Fruit fly (Drosophila melanogaster) whole organism, embryonic: ENCODE data around the gene CG4653.

ENCODE experiments used
- Atf3 ChIP-seq: fragments of 200-800 bp; sonication (Bioruptor generic); optimal IDR thresholded peaks from 3 replicates; lab custom pipeline; 2016; ENCODE audit warnings: missing biosample characterization, missing genetic modification characterization
- CG10209 ChIP-seq: fragments of 200-800 bp; sonication (Bioruptor generic); optimal IDR thresholded peaks from 3 replicates; lab custom pipeline; 2017; ENCODE audit warnings: missing biosample characterization, mild to moderate bottlenecking, missing genetic modification characterization, missing genetic modification reagents
- CG10565 ChIP-seq: fragments of 200-800 bp; sonication (Bioruptor generic); optimal IDR thresholded peaks from 3 replicates; lab custom pipeline; 2016; ENCODE audit warnings: missing biosample characterization, mild to moderate bottlenecking, missing genetic modification characterization
- CG11085 ChIP-seq: fragments of 200-800 bp; sonication (Bioruptor generic); IDR thresholded peaks from 2 replicates; pipeline ENCODE4 v1.3.6; 2022; ENCODE audit warnings: missing biosample characterization, missing genetic modification characterization
- CG11695 ChIP-seq: fragments of 200-800 bp; sonication (Bioruptor generic); IDR thresholded peaks from 3 replicates; pipeline ENCODE4 v1.3.6; 2022; ENCODE audit warnings: missing biosample characterization, missing genetic modification characterization
- CG12071 ChIP-seq: fragments of 200-800 bp; sonication (Bioruptor generic); optimal IDR thresholded peaks from 3 replicates; lab custom pipeline; 2018; ENCODE audit warnings: missing biosample characterization, mild to moderate bottlenecking, missing genetic modification characterization
- CG1233 ChIP-seq: fragments of 200-800 bp; sonication (Bioruptor generic); optimal IDR thresholded peaks from 4 replicates; lab custom pipeline; 2018; ENCODE audit warnings: missing biosample characterization, mild to moderate bottlenecking, missing genetic modification characterization
- CG12769 ChIP-seq: fragments of 200-800 bp; sonication (Bioruptor generic); optimal IDR thresholded peaks from 2 replicates; lab custom pipeline; 2019; ENCODE audit warnings: missing biosample characterization, mild to moderate bottlenecking, missing genetic modification characterization, moderate library complexity
- CG13296 ChIP-seq: fragments of 200-800 bp; sonication (Bioruptor generic); optimal IDR thresholded peaks from 3 replicates; lab custom pipeline; 2018; ENCODE audit warnings: missing biosample characterization, mild to moderate bottlenecking, missing genetic modification characterization
- CG14014 ChIP-seq: fragments of 200-800 bp; sonication (Bioruptor generic); IDR thresholded peaks from 2 replicates; pipeline ENCODE4 v1.3.6; 2022; ENCODE audit warnings: missing biosample characterization, missing genetic modification characterization
- CG15073 ChIP-seq: fragments of 200-800 bp; sonication (Bioruptor generic); optimal IDR thresholded peaks from 2 replicates; lab custom pipeline; 2016; ENCODE audit warnings: missing biosample characterization, missing genetic modification characterization
- CG15269 ChIP-seq: fragments of 200-800 bp; sonication (Bioruptor generic); optimal IDR thresholded peaks from 2 replicates; lab custom pipeline; 2018; ENCODE audit warnings: missing biosample characterization, mild to moderate bottlenecking, missing genetic modification characterization, moderate library complexity
- CG17328 ChIP-seq: fragments of 200-800 bp; sonication (Bioruptor generic); IDR thresholded peaks from 2 replicates; pipeline ENCODE4 v1.3.6; 2022; ENCODE audit warnings: missing biosample characterization, missing genetic modification characterization
- CG2889 ChIP-seq: fragments of 200-800 bp; sonication (Bioruptor generic); IDR thresholded peaks from 3 replicates; pipeline ENCODE4 v1.3.6; 2022; ENCODE audit warnings: missing biosample characterization, missing genetic modification characterization
- CG30403 ChIP-seq: fragments of 200-800 bp; sonication (Bioruptor generic); optimal IDR thresholded peaks from 3 replicates; lab custom pipeline; 2016; ENCODE audit warnings: missing biosample characterization, missing genetic modification characterization
- CG34376 ChIP-seq: fragments of 200-800 bp; sonication (Bioruptor generic); optimal IDR thresholded peaks from 2 replicates; lab custom pipeline; 2018; ENCODE audit warnings: missing biosample characterization, mild to moderate bottlenecking, missing genetic modification characterization
- CG4730 ChIP-seq: fragments of 200-800 bp; sonication (Bioruptor generic); IDR thresholded peaks from 2 replicates; pipeline ENCODE4 v1.3.6; 2022; ENCODE audit warnings: missing biosample characterization, missing genetic modification characterization
- CG6175 ChIP-seq: fragments of 200-800 bp; sonication (Bioruptor generic); IDR thresholded peaks from 3 replicates; pipeline ENCODE4 v1.3.6; 2022; ENCODE audit warnings: missing biosample characterization, missing genetic modification characterization
- CG7928 ChIP-seq: fragments of 200-800 bp; sonication (Bioruptor generic); optimal IDR thresholded peaks from 2 replicates; lab custom pipeline; 2017; ENCODE audit warnings: missing biosample characterization, mild to moderate bottlenecking, missing genetic modification characterization
- Camta ChIP-seq: fragments of 200-800 bp; sonication (Bioruptor generic); optimal IDR thresholded peaks from 2 replicates; lab custom pipeline; 2016; ENCODE audit warnings: missing biosample characterization, missing genetic modification characterization
- Dp ChIP-seq: fragments of 200-800 bp; sonication (Bioruptor generic); optimal IDR thresholded peaks from 2 replicates; lab custom pipeline; 2018; ENCODE audit warnings: missing biosample characterization, mild to moderate bottlenecking, missing genetic modification characterization, moderate library complexity
- E2f1 ChIP-seq: fragments of 200-800 bp; sonication (Bioruptor generic); IDR thresholded peaks from 2 replicates; pipeline ENCODE4 v1.3.6; 2022; ENCODE audit warnings: missing biosample characterization, missing genetic modification characterization
- Fer2 ChIP-seq: fragments of 200-800 bp; sonication (Bioruptor generic); optimal IDR thresholded peaks from 2 replicates; lab custom pipeline; 2018; ENCODE audit warnings: missing biosample characterization, mild to moderate bottlenecking, missing genetic modification characterization, moderate library complexity
- HLH4C ChIP-seq: fragments of 200-800 bp; sonication (Bioruptor generic); IDR thresholded peaks from 3 replicates; pipeline ENCODE4 v1.3.6; 2022; ENCODE audit warnings: missing biosample characterization, missing genetic modification characterization; ENCODE audit not compliant: partially characterized antibody
- Hr3 ChIP-seq: fragments of 200-800 bp; sonication (Bioruptor generic); optimal IDR thresholded peaks from 3 replicates; lab custom pipeline; 2016; ENCODE audit warnings: missing biosample characterization, missing genetic modification characterization
- Hr39 ChIP-seq: fragments of >200 bp; optimal IDR thresholded peaks from 2 replicates; lab custom pipeline; 2017
- Rfx ChIP-seq: fragments of 200-800 bp; sonication (Bioruptor generic); IDR thresholded peaks from 2 replicates; pipeline ENCODE4 v1.3.6; 2022; ENCODE audit warnings: missing biosample characterization, missing genetic modification characterization
- Sry-δ ChIP-seq: fragments of 200-800 bp; sonication (Bioruptor generic); optimal IDR thresholded peaks from 2 replicates; lab custom pipeline; 2016; ENCODE audit warnings: missing biosample characterization, missing genetic modification characterization
- Tbp ChIP-seq: fragments of >200 bp; optimal IDR thresholded peaks from 2 replicates; lab custom pipeline; 2018; ENCODE audit warnings: missing biosample characterization, missing genetic modification characterization
- Xrp1 ChIP-seq: fragments of 200-800 bp; sonication (Bioruptor generic); IDR thresholded peaks from 2 replicates; pipeline ENCODE4 v1.3.6; 2022; ENCODE audit warnings: missing biosample characterization, missing genetic modification characterization
- ash1 ChIP-seq: fragments of 200-800 bp; sonication (Bioruptor generic); optimal IDR thresholded peaks from 2 replicates; lab custom pipeline; 2018; ENCODE audit warnings: missing biosample characterization, mild to moderate bottlenecking, missing genetic modification characterization
- cato ChIP-seq: fragments of 200-800 bp; sonication (Bioruptor generic); optimal IDR thresholded peaks from 2 replicates; lab custom pipeline; 2016; ENCODE audit warnings: missing biosample characterization, missing genetic modification characterization, borderline replicate concordance
- chinmo ChIP-seq: fragments of 200-800 bp; sonication (Bioruptor generic); IDR thresholded peaks from 4 replicates; pipeline ENCODE4 v1.3.6; 2022; ENCODE audit warnings: missing biosample characterization, missing genetic modification characterization; ENCODE audit not compliant: partially characterized antibody
- dan ChIP-seq: fragments of 200-800 bp; sonication (Bioruptor generic); IDR thresholded peaks from 2 replicates; pipeline ENCODE4 v1.3.6; 2022; ENCODE audit warnings: missing biosample characterization, missing genetic modification characterization
- dmrt11E ChIP-seq: fragments of 200-800 bp; sonication (Bioruptor generic); optimal IDR thresholded peaks from 3 replicates; lab custom pipeline; 2018; ENCODE audit warnings: missing biosample characterization, mild to moderate bottlenecking, missing genetic modification characterization, moderate library complexity
- dpn ChIP-seq, 2 experiments: fragments of 200-800 bp; sonication (Bioruptor generic); optimal IDR thresholded peaks; 3 replicates each; lab custom pipeline; 2016; ENCODE audit warnings: missing biosample characterization in 2 of 2, missing genetic modification characterization in 2 of 2
- fd102C ChIP-seq: fragments of 200-800 bp; sonication (Bioruptor generic); optimal IDR thresholded peaks from 2 replicates; lab custom pipeline; 2018; ENCODE audit warnings: missing biosample characterization, mild to moderate bottlenecking, missing genetic modification characterization, moderate library complexity
- fd3F ChIP-seq: fragments of 200-800 bp; sonication (Bioruptor generic); optimal IDR thresholded peaks from 2 replicates; lab custom pipeline; 2018; ENCODE audit warnings: missing biosample characterization, mild to moderate bottlenecking, missing genetic modification characterization, moderate library complexity
- gcm2 ChIP-seq: fragments of 200-800 bp; sonication (Bioruptor generic); optimal IDR thresholded peaks from 2 replicates; lab custom pipeline; 2016; ENCODE audit warnings: missing biosample characterization, missing genetic modification characterization
- gt ChIP-seq: fragments of 200-800 bp; sonication (Bioruptor generic); IDR thresholded peaks from 2 replicates; pipeline ENCODE4 v1.3.6; 2022; ENCODE audit warnings: missing biosample characterization, missing genetic modification characterization
- knrl ChIP-seq: fragments of 200-800 bp; sonication (Bioruptor generic); IDR thresholded peaks from 3 replicates; pipeline ENCODE4 v1.3.6; 2022; ENCODE audit warnings: missing biosample characterization, missing genetic modification characterization; ENCODE audit not compliant: partially characterized antibody
- lmd ChIP-seq: fragments of 200-800 bp; sonication (Bioruptor generic); IDR thresholded peaks from 2 replicates; pipeline ENCODE4 v1.3.6; 2022; ENCODE audit warnings: missing biosample characterization, missing genetic modification characterization
- lola ChIP-seq, 3 experiments: fragments of >200 bp in 2 of 3; fragments of 200-800 bp in 1 of 3; sonication (Bioruptor generic) in 1 of 3; optimal IDR thresholded peaks; 2 replicates each; lab custom pipeline; 2017 to 2019; ENCODE audit warnings: missing biosample characterization in 3 of 3, missing genetic modification characterization in 3 of 3, mild to moderate bottlenecking in 1 of 3, moderate library complexity in 1 of 3
- pb ChIP-seq: fragments of 200-800 bp; sonication (Bioruptor generic); optimal IDR thresholded peaks from 3 replicates; lab custom pipeline; 2016; ENCODE audit warnings: missing biosample characterization, missing genetic modification characterization
- pho ChIP-seq: fragments of 200-800 bp; sonication (Bioruptor generic); optimal IDR thresholded peaks from 2 replicates; lab custom pipeline; 2016; ENCODE audit warnings: missing biosample characterization, missing genetic modification characterization
- prd ChIP-seq, 3 experiments: fragments of >200 bp in 2 of 3; fragments of 200-800 bp in 1 of 3; sonication (Bioruptor generic) in 1 of 3; optimal IDR thresholded peaks in 2 of 3; IDR thresholded peaks in 1 of 3; 2 replicates in 2 of 3; 3 replicates in 1 of 3; pipeline versions ENCODE4 v1.3.6 to Lab custom; 2017 to 2022; ENCODE audit warnings: missing biosample characterization in 1 of 3, missing genetic modification characterization in 1 of 3
- seq ChIP-seq: fragments of 200-800 bp; sonication (Bioruptor generic); IDR thresholded peaks from 2 replicates; pipeline ENCODE4 v1.3.6; 2022; ENCODE audit warnings: missing biosample characterization, missing genetic modification characterization
- sob ChIP-seq: fragments of 200-800 bp; sonication (Bioruptor generic); IDR thresholded peaks from 2 replicates; pipeline ENCODE4 v1.3.6; 2022; ENCODE audit warnings: missing biosample characterization, missing genetic modification characterization
- ssp ChIP-seq: fragments of 200-800 bp; sonication (Bioruptor generic); IDR thresholded peaks from 2 replicates; pipeline ENCODE4 v1.3.6; 2022; ENCODE audit warnings: missing biosample characterization, missing genetic modification characterization
- stc ChIP-seq: fragments of 200-800 bp; sonication (Bioruptor generic); IDR thresholded peaks from 2 replicates; pipeline ENCODE4 v1.3.6; 2022; ENCODE audit warnings: missing biosample characterization, missing genetic modification characterization
- tin ChIP-seq: fragments of 200-800 bp; sonication (Bioruptor generic); optimal IDR thresholded peaks from 3 replicates; lab custom pipeline; 2016; ENCODE audit warnings: missing biosample characterization, missing genetic modification characterization

CG4653 gene

DNA sequence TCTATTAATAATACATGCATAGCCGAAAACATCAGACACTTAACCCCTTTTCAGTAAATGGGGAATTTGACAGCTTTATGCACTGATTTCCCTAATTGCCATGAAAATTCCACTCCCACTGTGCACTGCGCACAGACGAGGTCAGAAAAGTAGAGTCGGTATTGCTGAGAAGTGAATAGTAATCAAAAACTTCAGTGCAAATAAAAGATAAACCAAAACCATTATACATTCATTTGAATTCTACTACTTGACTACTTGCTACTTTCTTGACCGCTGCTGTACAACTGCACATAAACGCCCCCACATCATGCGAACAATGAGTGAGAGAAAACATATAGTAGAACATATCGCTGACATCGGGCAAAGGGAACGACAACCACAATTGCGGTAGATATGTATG is 12.4 kb upstream of the CG4653 start (continued):
- TF ChIP-seq seq (GFP tag; lab: Robert Waterston, UW) (peak; percentile 84), dpn (GFP tag; optimal IDR thresholded peaks at IDR 0.05; lab: Kevin White, UChicago) (peak; percentile 82 to 89), pb (GFP tag; lab: Kevin White, UChicago) (peak; percentile 86), CG4730 (GFP tag; lab: Robert Waterston, UW) (peak; percentile 68), Tbp (no peak), sob (GFP tag; lab: Robert Waterston, UW) (peak; percentile 83), Camta (GFP tag; lab: Kevin White, UChicago) (peak; percentile 80), CG15073 (GFP tag; lab: Kevin White, UChicago) (peak; percentile 46), CG30403 (GFP tag; lab: Kevin White, UChicago) (peak; percentile 83), HLH4C (GFP tag; lab: Robert Waterston, UW) (no peak), gcm2 (GFP tag; lab: Kevin White, UChicago) (peak; percentile 63), Xrp1 (GFP tag; lab: Robert Waterston, UW) (peak; percentile 91), Atf3 (GFP tag; lab: Kevin White, UChicago) (peak; percentile 82), pho (GFP tag; lab: Kevin White, UChicago) (peak; percentile 57), chinmo (GFP tag; lab: Robert Waterston, UW) (no peak), Dp (GFP tag; lab: Kevin White, UChicago) (no peak), CG10209 (GFP tag; lab: Kevin White, UChicago) (peak; percentile 80), E2f1 (GFP tag; lab: Robert Waterston, UW) (peak; percentile 87), dan (GFP tag; lab: Robert Waterston, UW) (peak; percentile 43; the same call in 1 of the 2 replicates), Sry-δ (GFP tag; lab: Kevin White, UChicago) (peak; percentile 44), Hr3 (GFP tag; lab: Kevin White, UChicago) (peak; percentile 78), CG15269 (peak; percentile 82), Rfx (GFP tag; lab: Robert Waterston, UW) (peak; percentile 78), CG12071 (GFP tag; lab: Kevin White, UChicago) (peak; percentile 88), CG13296 (peak; percentile 61), tin (GFP tag; lab: Kevin White, UChicago) (peak; percentile 85), Fer2 (tag; lab: Kevin White, UChicago) (peak; percentile 29), CG6175 (GFP tag; lab: Robert Waterston, UW) (no peak), CG14014 (peak; percentile 86), Hr39 (no peak), gt (GFP tag; lab: Robert Waterston, UW) (peak; percentile 24; the same call in 1 of the 2 replicates), lmd (peak; percentile 83), CG17328 (GFP tag; lab: Robert Waterston, UW) (peak; percentile 94), CG11085 (GFP tag; lab: Robert Waterston, UW) (peak; percentile 45; the same call in 1 of the 2 replicates), stc (peak; percentile 87), CG12769 (tag; lab: Kevin White, UChicago) (peak; percentile 85), fd3F (GFP tag; lab: Kevin White, UChicago) (peak; percentile 37), knrl (GFP tag; lab: Robert Waterston, UW) (no peak), dmrt11E (tag; lab: Kevin White, UChicago) (peak; percentile 85), CG10565 (GFP tag; lab: Kevin White, UChicago) (peak; percentile 50), prd (optimal IDR thresholded peaks at IDR 0.05; lab: Kevin White, UChicago) (no peak), prd (GFP tag; IDR thresholded peaks at IDR 0.05; lab: Robert Waterston, UW) (peak; percentile 91), ash1 (GFP tag; lab: Kevin White, UChicago) (peak; percentile 6), CG34376 (GFP tag; lab: Kevin White, UChicago) (no peak), CG11695 (GFP tag; lab: Robert Waterston, UW) (peak; percentile 83), cato (GFP tag; lab: Kevin White, UChicago) (peak; percentile 68), CG1233 (GFP tag; lab: Kevin White, UChicago) (peak; percentile 77), CG2889 (GFP tag; lab: Robert Waterston, UW) (peak; percentile 84), CG7928 (peak; percentile 1), fd102C (peak; percentile 25), ssp (GFP tag; lab: Robert Waterston, UW) (peak; percentile 76), lola (GFP tag; optimal IDR thresholded peaks at IDR 0.05; lab: Kevin White, UChicago) (peak in 1 of 3 experiments; percentile 81)
